Fruit fly (Drosophila melanogaster) whole organism, embryonic: ENCODE results near the gene LysB.

Experiments used
- Asciz ChIP-seq: fragments of 200-800 bp; sonication (Bioruptor generic); optimal IDR thresholded peaks from 2 replicates; lab custom pipeline; 2017; ENCODE audit warnings: missing biosample characterization, mild to moderate bottlenecking, missing genetic modification characterization, missing genetic modification reagents
- CG10321 ChIP-seq: fragments of 200-800 bp; sonication (Bioruptor generic); IDR thresholded peaks from 2 replicates; pipeline ENCODE4 v1.3.6; 2022; ENCODE audit warnings: missing biosample characterization, missing genetic modification characterization
- CG10366 ChIP-seq: fragments of 200-800 bp; sonication (Bioruptor generic); IDR thresholded peaks from 2 replicates; pipeline ENCODE4 v1.3.6; 2022; ENCODE audit warnings: missing biosample characterization, missing genetic modification characterization
- CG11456 ChIP-seq: fragments of 200-800 bp; sonication (Bioruptor generic); IDR thresholded peaks from 3 replicates; pipeline ENCODE4 v1.3.6; 2022; ENCODE audit warnings: missing biosample characterization, missing genetic modification characterization
- CG11695 ChIP-seq: fragments of 200-800 bp; sonication (Bioruptor generic); IDR thresholded peaks from 3 replicates; pipeline ENCODE4 v1.3.6; 2022; ENCODE audit warnings: missing biosample characterization, missing genetic modification characterization
- CG12769 ChIP-seq: fragments of 200-800 bp; sonication (Bioruptor generic); optimal IDR thresholded peaks from 2 replicates; lab custom pipeline; 2019; ENCODE audit warnings: missing biosample characterization, mild to moderate bottlenecking, missing genetic modification characterization, moderate library complexity
- CG13624 ChIP-seq: fragments of 200-800 bp; sonication (Bioruptor generic); optimal IDR thresholded peaks from 2 replicates; lab custom pipeline; 2016; ENCODE audit warnings: missing biosample characterization, missing genetic modification characterization
- CG15073 ChIP-seq: fragments of 200-800 bp; sonication (Bioruptor generic); optimal IDR thresholded peaks from 2 replicates; lab custom pipeline; 2016; ENCODE audit warnings: missing biosample characterization, missing genetic modification characterization
- CG16779 ChIP-seq: fragments of 200-800 bp; sonication (Bioruptor generic); IDR thresholded peaks from 2 replicates; pipeline ENCODE4 v1.3.6; 2022; ENCODE audit warnings: missing biosample characterization, missing genetic modification characterization
- CG2889 ChIP-seq: fragments of 200-800 bp; sonication (Bioruptor generic); IDR thresholded peaks from 3 replicates; pipeline ENCODE4 v1.3.6; 2022; ENCODE audit warnings: missing biosample characterization, missing genetic modification characterization
- CG32532 ChIP-seq: fragments of 200-800 bp; sonication (Bioruptor generic); IDR thresholded peaks from 2 replicates; pipeline ENCODE4 v1.3.6; 2022; ENCODE audit warnings: missing biosample characterization, missing genetic modification characterization
- CG5180 ChIP-seq: fragments of 200-800 bp; sonication (Bioruptor generic); optimal IDR thresholded peaks from 3 replicates; lab custom pipeline; 2017; ENCODE audit warnings: missing biosample characterization, missing genetic modification characterization, mild to moderate bottlenecking, moderate library complexity, missing genetic modification reagents
- CG8290 ChIP-seq, 3 experiments: fragments of 200-800 bp; sonication (Bioruptor generic); optimal IDR thresholded peaks; 2 replicates each; lab custom pipeline; 2016 to 2019; ENCODE audit warnings: missing biosample characterization in 3 of 3, missing genetic modification characterization in 3 of 3, mild to moderate bottlenecking in 2 of 3, moderate library complexity in 1 of 3
- CG8359 ChIP-seq: fragments of 200-800 bp; sonication (Bioruptor generic); optimal IDR thresholded peaks from 2 replicates; lab custom pipeline; 2017; ENCODE audit warnings: missing biosample characterization, mild to moderate bottlenecking, missing genetic modification characterization, borderline replicate concordance
- CG9876 ChIP-seq: fragments of 200-800 bp; sonication (Bioruptor generic); optimal IDR thresholded peaks from 2 replicates; lab custom pipeline; 2016; ENCODE audit warnings: missing biosample characterization, missing genetic modification characterization
- Deaf1 ChIP-seq: fragments of 200-800 bp; optimal IDR thresholded peaks from 3 replicates; lab custom pipeline; 2019; ENCODE audit warnings: missing biosample characterization, mild to moderate bottlenecking, missing genetic modification characterization, moderate library complexity
- E2f2 ChIP-seq: fragments of 200-800 bp; sonication (Bioruptor generic); IDR thresholded peaks from 2 replicates; pipeline ENCODE4 v1.3.6; 2022; ENCODE audit warnings: missing biosample characterization, missing genetic modification characterization
- ERR ChIP-seq: fragments of 200-800 bp; sonication (Bioruptor generic); optimal IDR thresholded peaks from 2 replicates; lab custom pipeline; 2016; ENCODE audit warnings: missing biosample characterization, missing genetic modification characterization
- Fer3 ChIP-seq: fragments of 200-800 bp; sonication (Bioruptor generic); optimal IDR thresholded peaks from 2 replicates; lab custom pipeline; 2018; ENCODE audit warnings: missing biosample characterization, mild to moderate bottlenecking, missing genetic modification characterization, moderate library complexity
- Hr78 ChIP-seq, 2 experiments: fragments of 200-800 bp in 1 of 2; fragments of >200 bp in 1 of 2; sonication (Bioruptor generic) in 1 of 2; optimal IDR thresholded peaks; 2 replicates each; lab custom pipeline; 2017 to 2019; ENCODE audit warnings: missing biosample characterization in 2 of 2, missing genetic modification characterization in 2 of 2, mild to moderate bottlenecking in 1 of 2, moderate library complexity in 1 of 2
- MESR4 ChIP-seq: fragments of 200-800 bp; sonication (Bioruptor generic); optimal IDR thresholded peaks from 2 replicates; lab custom pipeline; 2018; ENCODE audit warnings: missing biosample characterization, mild to moderate bottlenecking, missing genetic modification characterization, moderate library complexity
- Med ChIP-seq: fragments of 200-800 bp; sonication (Bioruptor generic); peaks from one replicate; lab custom pipeline; 2016; ENCODE audit warnings: missing biosample characterization, missing genetic modification characterization, mild to moderate bottlenecking, inconsistent platforms, moderate library complexity
- NFAT ChIP-seq: fragments of 200-800 bp; sonication (Bioruptor generic); IDR thresholded peaks from 2 replicates; pipeline ENCODE4 v1.3.6; 2022; ENCODE audit warnings: missing biosample characterization, missing genetic modification characterization
- Oaz ChIP-seq: fragments of 200-800 bp; sonication (Bioruptor generic); IDR thresholded peaks from 2 replicates; pipeline ENCODE4 v1.3.6; 2022; ENCODE audit warnings: missing biosample characterization, missing genetic modification characterization
- Scr ChIP-seq: fragments of 200-800 bp; sonication (Bioruptor generic); IDR thresholded peaks from 2 replicates; pipeline ENCODE4 v1.3.6; 2022; ENCODE audit warnings: missing biosample characterization, missing genetic modification characterization; ENCODE audit not compliant: partially characterized antibody
- Trl ChIP-seq, 3 experiments: fragments of >200 bp in 2 of 3; fragments of 200-800 bp in 1 of 3; sonication (Bioruptor generic) in 1 of 3; optimal IDR thresholded peaks; 2 replicates in 1 of 3; 3 replicates in 2 of 3; lab custom pipeline; 2016 to 2017; ENCODE audit warnings: missing biosample characterization in 1 of 3, missing genetic modification characterization in 1 of 3
- Vsx1 ChIP-seq: fragments of 200-800 bp; sonication (Bioruptor generic); optimal IDR thresholded peaks from 2 replicates; lab custom pipeline; 2017; ENCODE audit warnings: missing biosample characterization, mild to moderate bottlenecking, missing genetic modification characterization, missing genetic modification reagents
- bab2 ChIP-seq: fragments of 200-800 bp; sonication (Bioruptor generic); optimal IDR thresholded peaks from 2 replicates; lab custom pipeline; 2016; ENCODE audit warnings: missing biosample characterization, missing genetic modification characterization
- chinmo ChIP-seq: fragments of 200-800 bp; sonication (Bioruptor generic); IDR thresholded peaks from 4 replicates; pipeline ENCODE4 v1.3.6; 2022; ENCODE audit warnings: missing biosample characterization, missing genetic modification characterization; ENCODE audit not compliant: partially characterized antibody
- ci ChIP-seq: fragments of 200-800 bp; sonication (Bioruptor generic); IDR thresholded peaks from 3 replicates; pipeline ENCODE4 v1.3.6; 2022; ENCODE audit warnings: missing biosample characterization, missing genetic modification characterization
- fru ChIP-seq: fragments of >200 bp; optimal IDR thresholded peaks from 2 replicates; lab custom pipeline; 2017
- ftz-f1 ChIP-seq: fragments of 200-800 bp; sonication (Bioruptor generic); optimal IDR thresholded peaks from 2 replicates; lab custom pipeline; 2016; ENCODE audit warnings: missing biosample characterization, missing genetic modification characterization
- gcm ChIP-seq: fragments of 200-800 bp; sonication (Bioruptor generic); optimal IDR thresholded peaks from 2 replicates; lab custom pipeline; 2019; ENCODE audit warnings: missing biosample characterization, mild to moderate bottlenecking, missing genetic modification characterization, moderate library complexity
- lov ChIP-seq, 2 experiments: fragments of 200-800 bp in 1 of 2; fragments of >200 bp in 1 of 2; sonication (Bioruptor generic) in 1 of 2; IDR thresholded peaks in 1 of 2; optimal IDR thresholded peaks in 1 of 2; 2 replicates in 1 of 2; 3 replicates in 1 of 2; pipeline versions ENCODE4 v1.3.6 to Lab custom; 2017 to 2022; ENCODE audit warnings: missing biosample characterization in 1 of 2, missing genetic modification characterization in 1 of 2
- mam ChIP-seq: fragments of 200-800 bp; sonication (Bioruptor generic); optimal IDR thresholded peaks from 3 replicates; lab custom pipeline; 2016; ENCODE audit warnings: missing biosample characterization, missing genetic modification characterization
- oc ChIP-seq: fragments of 200-800 bp; sonication (Bioruptor generic); optimal IDR thresholded peaks from 2 replicates; lab custom pipeline; 2018; ENCODE audit warnings: missing biosample characterization, mild to moderate bottlenecking, missing genetic modification characterization, moderate library complexity
- org-1 ChIP-seq: fragments of 200-800 bp; sonication (Bioruptor generic); optimal IDR thresholded peaks from 2 replicates; lab custom pipeline; 2017; ENCODE audit warnings: missing biosample characterization, missing genetic modification characterization
- row ChIP-seq: fragments of 200-800 bp; sonication (Bioruptor generic); IDR thresholded peaks from 3 replicates; pipeline ENCODE4 v1.3.6; 2022; ENCODE audit warnings: missing biosample characterization, missing genetic modification characterization
- sens ChIP-seq: fragments of 200-800 bp; sonication (Bioruptor generic); peaks from one replicate; lab custom pipeline; 2016; ENCODE audit warnings: missing biosample characterization, missing genetic modification characterization
- sug ChIP-seq: fragments of 200-800 bp; optimal IDR thresholded peaks from 2 replicates; lab custom pipeline; 2019; ENCODE audit warnings: missing biosample characterization, mild to moderate bottlenecking, missing genetic modification characterization, moderate library complexity
- vvl ChIP-seq: fragments of 200-800 bp; sonication (Bioruptor generic); IDR thresholded peaks from 2 replicates; pipeline ENCODE4 v1.3.6; 2022; ENCODE audit warnings: missing biosample characterization, missing genetic modification characterization

The LysB gene

dm6 chr3L:1195868-1196552 lies 11.2 kb upstream of the LysB start, which contains the start of gene Aplip1 (continued):
- peak in 1 of 2 experiments; percentile 31 for TF ChIP-seq Hr78 (GFP tag; optimal IDR thresholded peaks at IDR 0.05; lab: Kevin White, UChicago)
- TF ChIP-seq row (GFP tag; lab: Robert Waterston, UW), result peak; percentile 22; the same call in 1 of the 3 replicates
- TF ChIP-seq CG10366 (GFP tag; lab: Robert Waterston, UW), result no peak
- peak; percentile 50 for TF ChIP-seq mam
- TF ChIP-seq CG11695, result 0 out of 3 replicates have a peak, but pooled peaks have one; percentile 15
- peak; percentile 39 for TF ChIP-seq bab2 (GFP tag; lab: Kevin White, UChicago)
- 0 out of 2 replicates have a peak, but pooled peaks have one; percentile 33 for TF ChIP-seq NFAT (GFP tag; lab: Robert Waterston, UW)
- TF ChIP-seq CG16779 (GFP tag; lab: Robert Waterston, UW), result 0 out of 2 replicates have a peak, but pooled peaks have one; percentile 21
- 0 out of 3 replicates have a peak, but pooled peaks have one; percentile 61 for TF ChIP-seq CG11456 (GFP tag; lab: Robert Waterston, UW)
- TF ChIP-seq CG32532 (GFP tag; lab: Robert Waterston, UW), result peak; percentile 55
- peak; percentile 22 for TF ChIP-seq Fer3
- peak; percentile 2 for TF ChIP-seq MESR4 (GFP tag; lab: Kevin White, UChicago)
- peak; percentile 3 for TF ChIP-seq CG13624 (GFP tag; lab: Kevin White, UChicago)

DNA sequence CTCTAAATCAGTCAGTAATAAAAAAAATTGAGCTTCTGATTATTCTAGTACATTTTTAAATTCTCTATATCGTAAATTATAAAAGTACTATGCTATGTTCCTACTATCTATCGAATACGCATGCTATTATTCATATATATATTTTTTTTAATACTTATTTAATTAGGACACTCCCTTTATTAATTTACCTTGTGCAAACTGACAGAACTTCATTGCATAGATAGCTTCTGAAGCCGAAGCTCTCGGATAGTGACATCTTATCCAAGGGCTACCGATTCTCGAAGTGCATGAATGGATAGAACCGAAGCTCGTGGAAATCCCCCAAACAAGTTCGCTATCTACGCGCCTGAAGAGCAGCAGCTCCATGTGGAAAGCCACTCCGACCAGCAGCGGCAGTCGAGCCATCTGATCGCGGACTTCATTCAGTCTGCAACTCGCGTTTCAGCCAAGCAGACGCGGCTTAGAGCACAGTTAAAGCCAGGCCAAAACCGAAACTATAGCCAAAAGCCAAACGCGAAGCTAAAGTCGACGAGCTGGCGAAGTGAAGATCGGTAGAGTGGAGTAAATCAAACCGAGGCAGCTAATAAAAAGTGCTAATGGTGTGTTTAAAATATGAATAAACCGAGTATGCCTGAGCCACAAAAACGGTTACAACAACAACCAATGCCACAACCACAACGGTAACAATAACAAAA lies 6.7 kb upstream of the LysB start, which contains the start of gene mwh:
Gene mwh (plus strand): TSS at position 430 of the 695 bp plus-strand sequence.
- TF ChIP-seq oc (tag; lab: Kevin White, UChicago), result peak; percentile 10
- TF ChIP-seq fru (lab: Kevin White, UChicago), result no peak
- TF ChIP-seq org-1, result no peak
- no peak for TF ChIP-seq CG8290 (GFP tag; optimal IDR thresholded peaks at IDR 0.05; lab: Kevin White, UChicago)
- peak in 1 of 2 experiments; percentile 4 for TF ChIP-seq CG8290 (tag; optimal IDR thresholded peaks at IDR 0.05; lab: Kevin White, UChicago)
- TF ChIP-seq lov (optimal IDR thresholded peaks at IDR 0.05; lab: Kevin White, UChicago), result no peak
- 0 out of 3 replicates have a peak, but pooled peaks have one; percentile 41 for TF ChIP-seq lov (GFP tag; IDR thresholded peaks at IDR 0.05; lab: Robert Waterston, UW)
- TF ChIP-seq Deaf1 (tag; lab: Kevin White, UChicago), result peak; percentile 5
- TF ChIP-seq chinmo, result 0 out of 4 replicates have a peak, but pooled peaks have one; percentile 34
- no peak for TF ChIP-seq Oaz (GFP tag; lab: Robert Waterston, UW)
- peak; percentile 66 for TF ChIP-seq CG5180
- TF ChIP-seq vvl (GFP tag; lab: Robert Waterston, UW), result 0 out of 2 replicates have a peak, but pooled peaks have one; percentile 32
- peak; percentile 16 for TF ChIP-seq sens (GFP tag; lab: Kevin White, UChicago)
- no peak for TF ChIP-seq Asciz (GFP tag; lab: Kevin White, UChicago)
- no peak for TF ChIP-seq CG10321 (GFP tag; lab: Robert Waterston, UW)
- TF ChIP-seq CG9876 (GFP tag; lab: Kevin White, UChicago), result no peak
- no peak for TF ChIP-seq gcm (GFP tag; lab: Kevin White, UChicago)
- peak; percentile 35 for TF ChIP-seq Med (GFP tag; lab: Kevin White, UChicago)
- TF ChIP-seq CG12769, result peak; percentile 13
- TF ChIP-seq Vsx1, result peak; percentile 54
- no peak for TF ChIP-seq E2f2 (GFP tag; lab: Robert Waterston, UW)
- no peak for TF ChIP-seq ci
- TF ChIP-seq, all 482 proteins: peak for 11

DNA sequence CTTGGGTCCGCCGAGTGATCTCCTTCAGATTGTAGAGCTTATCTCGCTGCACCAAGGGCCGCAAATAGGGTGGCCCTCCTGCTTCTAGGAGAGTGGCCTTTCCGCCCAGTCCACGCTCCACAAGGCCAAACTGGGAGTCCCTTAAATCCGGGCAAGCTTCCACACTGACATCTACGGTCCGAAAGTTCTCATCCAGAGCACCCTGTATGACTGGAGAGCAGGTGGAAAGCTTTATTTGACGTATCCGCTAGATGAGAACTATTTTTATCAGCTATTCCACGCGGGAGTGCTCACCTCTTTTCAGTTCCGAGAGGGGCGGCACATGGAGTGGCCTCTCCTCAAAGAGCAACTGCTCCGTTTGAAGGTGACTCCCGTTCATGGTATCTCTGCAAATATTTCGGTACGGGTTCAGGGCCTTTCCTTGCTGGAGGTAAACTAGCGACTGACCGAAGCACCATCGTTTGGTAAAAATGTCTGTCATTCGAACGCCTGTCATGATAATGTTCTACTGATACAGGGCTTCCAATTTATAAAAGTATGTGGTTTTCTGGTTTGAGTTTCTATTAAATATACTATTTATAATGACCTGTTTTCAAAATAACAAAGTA lies 4.5 kb upstream of the LysB start, which contains the start of gene meep:
Gene meep (minus strand): TSS at position 449 of the 608 bp plus-strand sequence.
- peak; percentile 76 for TF ChIP-seq CG12769
- peak; percentile 93 for TF ChIP-seq sug (tag; lab: Kevin White, UChicago)
- no peak for TF ChIP-seq Scr (GFP tag; lab: Robert Waterston, UW)
- peak; percentile 76 for TF ChIP-seq ERR (GFP tag; lab: Kevin White, UChicago)
- no peak for TF ChIP-seq CG8290 (GFP tag; optimal IDR thresholded peaks at IDR 0.05; lab: Kevin White, UChicago)
- peak in 1 of 2 experiments; percentile 15 for TF ChIP-seq CG8290 (tag; optimal IDR thresholded peaks at IDR 0.05; lab: Kevin White, UChicago)
- 0 out of 3 replicates have a peak, but pooled peaks have one; percentile 33 for TF ChIP-seq CG11456 (GFP tag; lab: Robert Waterston, UW)
- TF ChIP-seq row (GFP tag; lab: Robert Waterston, UW), result 0 out of 3 replicates have a peak, but pooled peaks have one; percentile 18
- no peak for TF ChIP-seq CG8359 (GFP tag; lab: Kevin White, UChicago)
- TF ChIP-seq CG2889 (GFP tag; lab: Robert Waterston, UW), result no peak
- TF ChIP-seq CG10366 (GFP tag; lab: Robert Waterston, UW), result peak; percentile 11; the same call in 1 of the 2 replicates
- TF ChIP-seq CG15073 (GFP tag; lab: Kevin White, UChicago), result no peak
- peak; percentile 60 for TF ChIP-seq ftz-f1
- TF ChIP-seq Med (GFP tag; lab: Kevin White, UChicago), result peak; percentile 55
- peak; percentile 11 to 37 for TF ChIP-seq Trl (optimal IDR thresholded peaks at IDR 0.05; lab: Kevin White, UChicago)
- no peak for TF ChIP-seq Trl (GFP tag; optimal IDR thresholded peaks at IDR 0.05; lab: Kevin White, UChicago)
- 0 out of 4 replicates have a peak, but pooled peaks have one; percentile 46 for TF ChIP-seq chinmo
